Fruit fly (Drosophila melanogaster) whole organism, embryonic: ENCODE data around the gene CG43867.

Source experiments
- CG10979 ChIP-seq: fragments of 200-800 bp; sonication (Bioruptor generic); optimal IDR thresholded peaks from 2 replicates; lab custom pipeline; 2018; ENCODE audit warnings: missing biosample characterization, mild to moderate bottlenecking, missing genetic modification characterization, moderate library complexity
- CG14441 ChIP-seq: fragments of 200-800 bp; sonication (Bioruptor generic); IDR thresholded peaks from 2 replicates; pipeline ENCODE4 v1.3.6; 2022; ENCODE audit warnings: missing biosample characterization, missing genetic modification characterization
- CG17186 ChIP-seq: fragments of 200-800 bp; sonication (Bioruptor generic); optimal IDR thresholded peaks from 3 replicates; lab custom pipeline; 2017; ENCODE audit warnings: missing biosample characterization, missing genetic modification reagents, missing genetic modification characterization
- CG5953 ChIP-seq: fragments of 200-800 bp; sonication (Bioruptor generic); IDR thresholded peaks from 2 replicates; pipeline ENCODE4 v1.3.6; 2022; ENCODE audit warnings: missing biosample characterization, missing genetic modification characterization
- CG7839 ChIP-seq: fragments of 200-800 bp; sonication (Bioruptor generic); optimal IDR thresholded peaks from 3 replicates; lab custom pipeline; 2018; ENCODE audit warnings: missing biosample characterization, mild to moderate bottlenecking, missing genetic modification characterization, moderate library complexity
- Myb ChIP-seq: fragments of 200-800 bp; sonication (Bioruptor generic); optimal IDR thresholded peaks from 2 replicates; lab custom pipeline; 2016; ENCODE audit warnings: missing biosample characterization, missing genetic modification characterization
- cwo ChIP-seq: fragments of 200-800 bp; sonication (Bioruptor generic); optimal IDR thresholded peaks from 3 replicates; lab custom pipeline; 2017; ENCODE audit warnings: missing biosample characterization, missing genetic modification characterization, mild to moderate bottlenecking, moderate library complexity, missing genetic modification reagents
- fd3F ChIP-seq: fragments of 200-800 bp; sonication (Bioruptor generic); optimal IDR thresholded peaks from 2 replicates; lab custom pipeline; 2018; ENCODE audit warnings: missing biosample characterization, mild to moderate bottlenecking, missing genetic modification characterization, moderate library complexity
- lola ChIP-seq, 3 experiments: fragments of >200 bp in 2 of 3; fragments of 200-800 bp in 1 of 3; sonication (Bioruptor generic) in 1 of 3; optimal IDR thresholded peaks; 2 replicates each; lab custom pipeline; 2017 to 2019; ENCODE audit warnings: missing biosample characterization in 3 of 3, missing genetic modification characterization in 3 of 3, mild to moderate bottlenecking in 1 of 3, moderate library complexity in 1 of 3
- ranshi ChIP-seq: fragments of 200-800 bp; sonication (Bioruptor generic); IDR thresholded peaks from 2 replicates; pipeline ENCODE4 v1.3.6; 2022; ENCODE audit warnings: missing biosample characterization, missing genetic modification characterization
- run ChIP-seq: fragments of 200-800 bp; sonication (Bioruptor generic); optimal IDR thresholded peaks from 3 replicates; lab custom pipeline; 2018; ENCODE audit warnings: missing biosample characterization, mild to moderate bottlenecking, missing genetic modification characterization
- salm ChIP-seq: fragments of 200-800 bp; sonication (Bioruptor generic); optimal IDR thresholded peaks from 2 replicates; lab custom pipeline; 2018; ENCODE audit warnings: missing biosample characterization, mild to moderate bottlenecking, missing genetic modification characterization
- tna ChIP-seq: fragments of 200-800 bp; sonication (Bioruptor generic); IDR thresholded peaks from 2 replicates; pipeline ENCODE4 v1.3.6; 2022; ENCODE audit warnings: missing biosample characterization, missing genetic modification characterization; ENCODE audit not compliant: partially characterized antibody
- zf30C ChIP-seq: fragments of 200-800 bp; sonication (Bioruptor generic); optimal IDR thresholded peaks from 3 replicates; lab custom pipeline; 2018; ENCODE audit warnings: missing biosample characterization, mild to moderate bottlenecking, missing genetic modification characterization

- TF ChIP-seq CG10979 (tag; lab: Kevin White, UChicago) (no peak), run (tag; lab: Kevin White, UChicago) (no peak), CG7839 (tag; lab: Kevin White, UChicago) (no peak), CG14441 (no peak), CG17186 (no peak), zf30C (GFP tag; lab: Kevin White, UChicago) (no peak), ranshi (GFP tag; lab: Robert Waterston, UW) (no peak), CG5953 (no peak), cwo (GFP tag; lab: Kevin White, UChicago) (no peak), tna (no peak), fd3F (GFP tag; lab: Kevin White, UChicago) (no peak), Myb (GFP tag; lab: Kevin White, UChicago) (no peak), lola (GFP tag; optimal IDR thresholded peaks at IDR 0.05; lab: Kevin White, UChicago) (no peak), salm (tag; lab: Kevin White, UChicago) (no peak)
Measured at dm6 chrX:762047-762446, 165.7 kb downstream of the CG43867 start.
